Fruit fly (Drosophila melanogaster) whole organism, embryonic: ENCODE data around the gene Hacd2.

Source experiments
- CG10565 ChIP-seq: fragments of 200-800 bp; sonication (Bioruptor generic); optimal IDR thresholded peaks from 3 replicates; lab custom pipeline; 2016; ENCODE audit warnings: missing biosample characterization, mild to moderate bottlenecking, missing genetic modification characterization
- CG16779 ChIP-seq: fragments of 200-800 bp; sonication (Bioruptor generic); IDR thresholded peaks from 2 replicates; pipeline ENCODE4 v1.3.6; 2022; ENCODE audit warnings: missing biosample characterization, missing genetic modification characterization
- Dll ChIP-seq: fragments of 200-800 bp; sonication (Bioruptor generic); IDR thresholded peaks from 4 replicates; pipeline ENCODE4 v1.3.6; 2022; ENCODE audit warnings: missing biosample characterization, missing genetic modification characterization; ENCODE audit not compliant: partially characterized antibody
- Max ChIP-seq: fragments of 200-800 bp; sonication (Bioruptor generic); optimal IDR thresholded peaks from 2 replicates; lab custom pipeline; 2016; ENCODE audit warnings: missing biosample characterization, mild to moderate bottlenecking, missing genetic modification characterization
- her ChIP-seq: fragments of 200-800 bp; sonication (Bioruptor generic); optimal IDR thresholded peaks from 2 replicates; lab custom pipeline; 2016; ENCODE audit warnings: missing biosample characterization, missing genetic modification characterization
- wdn ChIP-seq: fragments of 200-800 bp; sonication (Bioruptor generic); IDR thresholded peaks from 2 replicates; pipeline ENCODE4 v1.3.6; 2022; ENCODE audit warnings: missing biosample characterization, missing genetic modification characterization

- no peak for TF ChIP-seq CG16779 (GFP tag; lab: Robert Waterston, UW)
- TF ChIP-seq Max (GFP tag; lab: Kevin White, UChicago), result no peak
- no peak for TF ChIP-seq CG10565 (GFP tag; lab: Kevin White, UChicago)
- no peak for TF ChIP-seq her (GFP tag; lab: Kevin White, UChicago)
- TF ChIP-seq Dll (GFP tag; lab: Robert Waterston, UW), result no peak
- TF ChIP-seq wdn (GFP tag; lab: Robert Waterston, UW), result no peak
Measured at dm6 chr2L:13397393-13397792, 48.1 kb downstream of the Hacd2 start.
